Fruit fly (Drosophila melanogaster) whole organism, embryonic: Measurements from ENCODE around the gene scrt.
A peak's percentile ranks its signal among the peaks of the same experiment; 100 is the strongest.

ENCODE experiments used
- Bgb ChIP-seq: fragments of 200-800 bp; sonication (Bioruptor generic); IDR thresholded peaks from 2 replicates; pipeline ENCODE4 v1.3.6; 2022; ENCODE audit warnings: missing biosample characterization, missing genetic modification characterization; ENCODE audit not compliant: partially characterized antibody
- C15 ChIP-seq: fragments of 200-800 bp; sonication (Bioruptor generic); IDR thresholded peaks from 3 replicates; pipeline ENCODE4 v1.3.6; 2022; ENCODE audit warnings: missing biosample characterization, missing genetic modification characterization
- CG11560 ChIP-seq: fragments of 200-800 bp; sonication (Bioruptor generic); IDR thresholded peaks from 3 replicates; pipeline ENCODE4 v1.3.6; 2022; ENCODE audit warnings: missing biosample characterization, missing genetic modification characterization
- CG12071 ChIP-seq: fragments of 200-800 bp; sonication (Bioruptor generic); optimal IDR thresholded peaks from 3 replicates; lab custom pipeline; 2018; ENCODE audit warnings: missing biosample characterization, mild to moderate bottlenecking, missing genetic modification characterization
- CG12104 ChIP-seq: fragments of 200-800 bp; sonication (Bioruptor generic); optimal IDR thresholded peaks from 3 replicates; lab custom pipeline; 2016; ENCODE audit warnings: missing biosample characterization, missing genetic modification characterization
- CG13123 ChIP-seq: fragments of 200-800 bp; sonication (Bioruptor generic); optimal IDR thresholded peaks from 2 replicates; lab custom pipeline; 2016; ENCODE audit warnings: missing biosample characterization, missing genetic modification characterization
- CG15269 ChIP-seq: fragments of 200-800 bp; sonication (Bioruptor generic); optimal IDR thresholded peaks from 2 replicates; lab custom pipeline; 2018; ENCODE audit warnings: missing biosample characterization, mild to moderate bottlenecking, missing genetic modification characterization, moderate library complexity
- CG1602 ChIP-seq: fragments of 200-800 bp; sonication (Bioruptor generic); optimal IDR thresholded peaks from 3 replicates; lab custom pipeline; 2016; ENCODE audit warnings: missing biosample characterization, missing genetic modification characterization
- CG2678 ChIP-seq: fragments of 200-800 bp; sonication (Bioruptor generic); optimal IDR thresholded peaks from 3 replicates; lab custom pipeline; 2019; ENCODE audit warnings: missing biosample characterization, mild to moderate bottlenecking, missing genetic modification characterization, moderate library complexity
- CG2875 ChIP-seq: fragments of 200-800 bp; sonication (Bioruptor generic); optimal IDR thresholded peaks from 2 replicates; lab custom pipeline; 2017; ENCODE audit warnings: missing biosample characterization, mild to moderate bottlenecking, missing genetic modification characterization, missing genetic modification reagents
- CG31441 ChIP-seq: fragments of 200-800 bp; sonication (Bioruptor generic); IDR thresholded peaks from 2 replicates; pipeline ENCODE4 v1.3.6; 2022; ENCODE audit warnings: missing biosample characterization, missing genetic modification characterization
- CG3163 ChIP-seq: fragments of 200-800 bp; sonication (Bioruptor generic); optimal IDR thresholded peaks from 3 replicates; lab custom pipeline; 2016; ENCODE audit warnings: missing biosample characterization, missing genetic modification characterization
- CG34422 ChIP-seq: fragments of 200-800 bp; sonication (Bioruptor generic); IDR thresholded peaks from 3 replicates; pipeline ENCODE4 v1.3.6; 2022; ENCODE audit warnings: missing biosample characterization, missing genetic modification characterization
- CG4360 ChIP-seq: fragments of 200-800 bp; sonication (Bioruptor generic); IDR thresholded peaks from 2 replicates; pipeline ENCODE4 v1.3.6; 2022; ENCODE audit warnings: missing biosample characterization, missing genetic modification characterization
- CG43689 ChIP-seq: fragments of 200-800 bp; sonication (Bioruptor generic); IDR thresholded peaks from 2 replicates; pipeline ENCODE4 v1.3.6; 2022; ENCODE audit warnings: missing biosample characterization, missing genetic modification characterization
- CG4404 ChIP-seq: fragments of 200-800 bp; sonication (Bioruptor generic); IDR thresholded peaks from 2 replicates; pipeline ENCODE4 v1.3.6; 2022; ENCODE audit warnings: missing biosample characterization, missing genetic modification characterization
- CG5245 ChIP-seq: fragments of 200-800 bp; sonication (Bioruptor generic); optimal IDR thresholded peaks from 3 replicates; lab custom pipeline; 2016; ENCODE audit warnings: missing biosample characterization, missing genetic modification characterization
- CG6683 ChIP-seq: fragments of 200-800 bp; sonication (Bioruptor generic); optimal IDR thresholded peaks from 2 replicates; lab custom pipeline; 2017; ENCODE audit warnings: missing biosample characterization, mild to moderate bottlenecking, missing genetic modification characterization, missing genetic modification reagents
- CG9609 ChIP-seq: fragments of 200-800 bp; sonication (Bioruptor generic); optimal IDR thresholded peaks from 3 replicates; lab custom pipeline; 2016; ENCODE audit warnings: missing biosample characterization, missing genetic modification characterization
- CG9817 ChIP-seq: fragments of 200-800 bp; sonication (Bioruptor generic); optimal IDR thresholded peaks from 2 replicates; lab custom pipeline; 2018; ENCODE audit warnings: missing biosample characterization, mild to moderate bottlenecking, missing genetic modification characterization, moderate library complexity
- CG9876 ChIP-seq: fragments of 200-800 bp; sonication (Bioruptor generic); optimal IDR thresholded peaks from 2 replicates; lab custom pipeline; 2016; ENCODE audit warnings: missing biosample characterization, missing genetic modification characterization
- D19A ChIP-seq: fragments of 200-800 bp; optimal IDR thresholded peaks from 3 replicates; lab custom pipeline; 2019; ENCODE audit warnings: missing biosample characterization, mild to moderate bottlenecking, missing genetic modification characterization, moderate library complexity
- Dad ChIP-seq: fragments of 200-800 bp; sonication (Bioruptor generic); optimal IDR thresholded peaks from 3 replicates; lab custom pipeline; 2016; ENCODE audit warnings: missing biosample characterization, missing genetic modification characterization
- HLH4C ChIP-seq: fragments of 200-800 bp; sonication (Bioruptor generic); IDR thresholded peaks from 3 replicates; pipeline ENCODE4 v1.3.6; 2022; ENCODE audit warnings: missing biosample characterization, missing genetic modification characterization; ENCODE audit not compliant: partially characterized antibody
- Hmx ChIP-seq: fragments of 200-800 bp; sonication (Bioruptor generic); optimal IDR thresholded peaks from 2 replicates; lab custom pipeline; 2016; ENCODE audit warnings: missing biosample characterization, missing genetic modification characterization
- Nf-YB ChIP-seq: fragments of 200-800 bp; sonication (Bioruptor generic); optimal IDR thresholded peaks from 3 replicates; lab custom pipeline; 2019; ENCODE audit warnings: missing biosample characterization, mild to moderate bottlenecking, missing genetic modification characterization, moderate library complexity
- NfI ChIP-seq: fragments of 200-800 bp; sonication (Bioruptor generic); optimal IDR thresholded peaks from 3 replicates; lab custom pipeline; 2018; ENCODE audit warnings: missing biosample characterization, mild to moderate bottlenecking, missing genetic modification characterization, moderate library complexity
- Ptx1 ChIP-seq: fragments of 200-800 bp; sonication (Bioruptor generic); IDR thresholded peaks from 2 replicates; pipeline ENCODE4 v1.3.6; 2022; ENCODE audit warnings: missing biosample characterization, missing genetic modification characterization
- Stat92E ChIP-seq, 3 experiments: fragments of >200 bp in 2 of 3; fragments of 200-800 bp in 1 of 3; sonication (Bioruptor generic) in 1 of 3; optimal IDR thresholded peaks; 2 replicates each; lab custom pipeline; 2017 to 2019; ENCODE audit warnings: missing biosample characterization in 3 of 3, missing genetic modification characterization in 3 of 3, mild to moderate bottlenecking in 1 of 3, moderate library complexity in 1 of 3
- Taf1 ChIP-seq: fragments of 200-800 bp; sonication (Bioruptor generic); IDR thresholded peaks from 2 replicates; pipeline ENCODE4 v1.3.6; 2022; ENCODE audit warnings: missing biosample characterization, missing genetic modification characterization
- YL-1 ChIP-seq: fragments of 200-800 bp; sonication (Bioruptor generic); optimal IDR thresholded peaks from 3 replicates; lab custom pipeline; 2017; ENCODE audit warnings: missing biosample characterization, mild to moderate bottlenecking, missing genetic modification characterization
- aop ChIP-seq: fragments of 200-800 bp; sonication (Bioruptor generic); IDR thresholded peaks from 2 replicates; pipeline ENCODE4 v1.3.6; 2022; ENCODE audit warnings: missing biosample characterization, missing genetic modification characterization
- cas ChIP-seq: fragments of 200-800 bp; sonication (Bioruptor generic); IDR thresholded peaks from 2 replicates; pipeline ENCODE4 v1.3.6; 2022; ENCODE audit warnings: missing biosample characterization, missing genetic modification characterization
- caup ChIP-seq: fragments of 200-800 bp; sonication (Bioruptor generic); optimal IDR thresholded peaks from 3 replicates; lab custom pipeline; 2017; ENCODE audit warnings: missing biosample characterization, mild to moderate bottlenecking, missing genetic modification characterization, moderate library complexity; ENCODE audit not compliant: severe bottlenecking
- crc ChIP-seq: fragments of 200-800 bp; sonication (Bioruptor generic); optimal IDR thresholded peaks from 2 replicates; lab custom pipeline; 2016; ENCODE audit warnings: missing biosample characterization, missing genetic modification characterization
- crp ChIP-seq, 2 experiments: fragments of 200-800 bp; sonication (Bioruptor generic); optimal IDR thresholded peaks; 2 replicates in 1 of 2; 3 replicates in 1 of 2; lab custom pipeline; 2017; ENCODE audit warnings: missing biosample characterization in 2 of 2, missing genetic modification characterization in 2 of 2, mild to moderate bottlenecking in 1 of 2, moderate library complexity in 1 of 2
- da ChIP-seq: fragments of 200-800 bp; sonication (Bioruptor generic); optimal IDR thresholded peaks from 2 replicates; lab custom pipeline; 2016; ENCODE audit warnings: missing biosample characterization, missing genetic modification characterization
- esg ChIP-seq: fragments of 200-800 bp; sonication (Bioruptor generic); conservative IDR thresholded peaks from 2 replicates; pipeline ENCODE4 v1.3.6; 2022; ENCODE audit warnings: missing biosample characterization, missing genetic modification characterization
- ftz-f1 ChIP-seq: fragments of 200-800 bp; sonication (Bioruptor generic); optimal IDR thresholded peaks from 2 replicates; lab custom pipeline; 2016; ENCODE audit warnings: missing biosample characterization, missing genetic modification characterization
- gsb ChIP-seq: fragments of 200-800 bp; sonication (Bioruptor generic); IDR thresholded peaks from 2 replicates; pipeline ENCODE4 v1.3.6; 2022; ENCODE audit warnings: missing biosample characterization, missing genetic modification characterization
- mirr ChIP-seq: fragments of 200-800 bp; sonication (Bioruptor generic); optimal IDR thresholded peaks from 3 replicates; lab custom pipeline; 2018; ENCODE audit warnings: missing biosample characterization, mild to moderate bottlenecking, missing genetic modification characterization
- org-1 ChIP-seq: fragments of 200-800 bp; sonication (Bioruptor generic); optimal IDR thresholded peaks from 2 replicates; lab custom pipeline; 2017; ENCODE audit warnings: missing biosample characterization, missing genetic modification characterization
- pfk ChIP-seq: fragments of 200-800 bp; sonication (Bioruptor generic); optimal IDR thresholded peaks from 2 replicates; lab custom pipeline; 2018; ENCODE audit warnings: missing biosample characterization, mild to moderate bottlenecking, missing genetic modification characterization, moderate library complexity
- phol ChIP-seq: fragments of 200-800 bp; sonication (Bioruptor generic); optimal IDR thresholded peaks from 3 replicates; lab custom pipeline; 2018; ENCODE audit warnings: missing biosample characterization, mild to moderate bottlenecking, missing genetic modification characterization, moderate library complexity
- prd ChIP-seq, 3 experiments: fragments of >200 bp in 2 of 3; fragments of 200-800 bp in 1 of 3; sonication (Bioruptor generic) in 1 of 3; optimal IDR thresholded peaks in 2 of 3; IDR thresholded peaks in 1 of 3; 2 replicates in 2 of 3; 3 replicates in 1 of 3; pipeline versions ENCODE4 v1.3.6 to Lab custom; 2017 to 2022; ENCODE audit warnings: missing biosample characterization in 1 of 3, missing genetic modification characterization in 1 of 3
- ssp ChIP-seq: fragments of 200-800 bp; sonication (Bioruptor generic); IDR thresholded peaks from 2 replicates; pipeline ENCODE4 v1.3.6; 2022; ENCODE audit warnings: missing biosample characterization, missing genetic modification characterization
- tna ChIP-seq: fragments of 200-800 bp; sonication (Bioruptor generic); IDR thresholded peaks from 2 replicates; pipeline ENCODE4 v1.3.6; 2022; ENCODE audit warnings: missing biosample characterization, missing genetic modification characterization; ENCODE audit not compliant: partially characterized antibody
- wor ChIP-seq: fragments of 200-800 bp; sonication (Bioruptor generic); IDR thresholded peaks from 2 replicates; pipeline ENCODE4 v1.3.6; 2022; ENCODE audit warnings: missing biosample characterization, missing genetic modification characterization
- zen ChIP-seq: fragments of 200-800 bp; sonication (Bioruptor generic); optimal IDR thresholded peaks from 3 replicates; lab custom pipeline; 2018; ENCODE audit warnings: missing biosample characterization, mild to moderate bottlenecking, missing genetic modification characterization, moderate library complexity

scrt gene

dm6 chr3L:3970372-3971031, 13.2 kb upstream of the scrt start (continued):
- TF ChIP-seq CG1602 (GFP tag; lab: Kevin White, UChicago) (no peak), HLH4C (GFP tag; lab: Robert Waterston, UW) (no peak), mirr (no peak), CG43689 (GFP tag; lab: Robert Waterston, UW) (no peak), CG4404 (GFP tag; lab: Robert Waterston, UW) (no peak), CG9817 (tag; lab: Kevin White, UChicago) (no peak), da (no peak), prd (optimal IDR thresholded peaks at IDR 0.05; lab: Kevin White, UChicago) (no peak), prd (GFP tag; IDR thresholded peaks at IDR 0.05; lab: Robert Waterston, UW) (peak; percentile 40; the same call in 1 of the 3 replicates), tna (GFP tag; lab: Robert Waterston, UW) (no peak), YL-1 (GFP tag; lab: Kevin White, UChicago) (no peak), C15 (no peak), esg (peak; percentile 59), Bgb (GFP tag; lab: Robert Waterston, UW) (no peak), CG9876 (GFP tag; lab: Kevin White, UChicago) (no peak), CG2678 (peak; percentile 68), ftz-f1 (GFP tag; lab: Kevin White, UChicago) (no peak), pfk (GFP tag; lab: Kevin White, UChicago) (no peak), CG3163 (no peak), caup (GFP tag; lab: Kevin White, UChicago) (peak; percentile 9), gsb (GFP tag; lab: Robert Waterston, UW) (no peak), CG5245 (no peak), Taf1 (no peak), CG11560 (peak; percentile 45; the same call in 2 of the 3 replicates), aop (GFP tag; lab: Robert Waterston, UW) (no peak), CG12104 (GFP tag; lab: Kevin White, UChicago) (no peak), org-1 (no peak), wor (GFP tag; lab: Robert Waterston, UW) (no peak), CG9609 (peak; percentile 41), crc (GFP tag; lab: Kevin White, UChicago) (no peak), phol (tag; lab: Kevin White, UChicago) (peak; percentile 32), cas (GFP tag; lab: Robert Waterston, UW) (no peak), Stat92E (GFP tag; optimal IDR thresholded peaks at IDR 0.05; lab: Kevin White, UChicago) (no peak), D19A (tag; lab: Kevin White, UChicago) (peak; percentile 31), CG6683 (GFP tag; lab: Kevin White, UChicago) (no peak), ssp (no peak), zen (tag; lab: Kevin White, UChicago) (no peak), Dad (GFP tag; lab: Kevin White, UChicago) (no peak), CG15269 (tag; lab: Kevin White, UChicago) (peak; percentile 55), CG4360 (GFP tag; lab: Robert Waterston, UW) (no peak), Ptx1 (GFP tag; lab: Robert Waterston, UW) (0 out of 2 replicates have a peak, but pooled peaks have one; percentile 22), Hmx (GFP tag; lab: Kevin White, UChicago) (no peak), CG12071 (GFP tag; lab: Kevin White, UChicago) (no peak), CG13123 (GFP tag; lab: Kevin White, UChicago) (no peak), Nf-YB (GFP tag; lab: Kevin White, UChicago) (no peak), NfI (GFP tag; lab: Kevin White, UChicago) (no peak), CG2875 (GFP tag; lab: Kevin White, UChicago) (no peak), crp (GFP tag; optimal IDR thresholded peaks at IDR 0.05; lab: Kevin White, UChicago) (no peak), CG34422 (no peak), CG31441 (GFP tag; lab: Robert Waterston, UW) (peak; percentile 52; the same call in 1 of the 2 replicates)
